Fruit fly (Drosophila melanogaster) whole organism, pupa: ENCODE measurements around the gene Atg8b.

Experiments used
- CG4496 ChIP-seq: fragments of 200-800 bp; sonication (Bioruptor generic); IDR thresholded peaks from 3 replicates; pipeline ENCODE4 v1.3.6; 2022; ENCODE audit warnings: missing biosample characterization, missing genetic modification characterization
- CG8159 ChIP-seq: fragments of 200-800 bp; sonication (Bioruptor generic); optimal IDR thresholded peaks from 3 replicates; lab custom pipeline; 2018; ENCODE audit warnings: missing biosample characterization, mild to moderate bottlenecking, missing genetic modification characterization, moderate library complexity
- CG8301 ChIP-seq: fragments of 200-800 bp; sonication (Bioruptor generic); optimal IDR thresholded peaks from 2 replicates; lab custom pipeline; 2018; ENCODE audit warnings: missing biosample characterization, mild to moderate bottlenecking, missing genetic modification characterization
- D1 ChIP-seq: fragments of 200-800 bp; sonication (Bioruptor generic); optimal IDR thresholded peaks from 2 replicates; lab custom pipeline; 2018; ENCODE audit warnings: missing biosample characterization, mild to moderate bottlenecking, missing genetic modification characterization, moderate library complexity
- EcR ChIP-seq: fragments of 200-800 bp; sonication (Bioruptor generic); optimal IDR thresholded peaks from 3 replicates; lab custom pipeline; 2019; ENCODE audit warnings: missing biosample characterization, missing genetic modification characterization, mild to moderate bottlenecking, moderate library complexity, missing genetic modification reagents
- Pif1A ChIP-seq: fragments of 200-800 bp; sonication (Bioruptor generic); optimal IDR thresholded peaks from 3 replicates; lab custom pipeline; 2016; ENCODE audit warnings: missing biosample characterization, missing genetic modification characterization
- Pif1B ChIP-seq: fragments of 200-800 bp; sonication (Bioruptor generic); optimal IDR thresholded peaks from 3 replicates; lab custom pipeline; 2016; ENCODE audit warnings: missing biosample characterization, missing genetic modification characterization

dm6 chr3R:17684854-17685253 lies 40.0 kb downstream of the Atg8b start, which contains the start of the genes CG31251 and CG31360:
- TF ChIP-seq Pif1B (no peak), Pif1A (GFP tag; lab: Kevin White, UChicago) (no peak), CG4496 (GFP tag; lab: Robert Waterston, UW) (no peak), CG8301 (tag; lab: Kevin White, UChicago) (no peak), D1 (tag; lab: Kevin White, UChicago) (no peak), CG8159 (tag; lab: Kevin White, UChicago) (no peak), EcR (GFP tag; lab: Kevin White, UChicago) (no peak)
